In the genomic region with DNA sequence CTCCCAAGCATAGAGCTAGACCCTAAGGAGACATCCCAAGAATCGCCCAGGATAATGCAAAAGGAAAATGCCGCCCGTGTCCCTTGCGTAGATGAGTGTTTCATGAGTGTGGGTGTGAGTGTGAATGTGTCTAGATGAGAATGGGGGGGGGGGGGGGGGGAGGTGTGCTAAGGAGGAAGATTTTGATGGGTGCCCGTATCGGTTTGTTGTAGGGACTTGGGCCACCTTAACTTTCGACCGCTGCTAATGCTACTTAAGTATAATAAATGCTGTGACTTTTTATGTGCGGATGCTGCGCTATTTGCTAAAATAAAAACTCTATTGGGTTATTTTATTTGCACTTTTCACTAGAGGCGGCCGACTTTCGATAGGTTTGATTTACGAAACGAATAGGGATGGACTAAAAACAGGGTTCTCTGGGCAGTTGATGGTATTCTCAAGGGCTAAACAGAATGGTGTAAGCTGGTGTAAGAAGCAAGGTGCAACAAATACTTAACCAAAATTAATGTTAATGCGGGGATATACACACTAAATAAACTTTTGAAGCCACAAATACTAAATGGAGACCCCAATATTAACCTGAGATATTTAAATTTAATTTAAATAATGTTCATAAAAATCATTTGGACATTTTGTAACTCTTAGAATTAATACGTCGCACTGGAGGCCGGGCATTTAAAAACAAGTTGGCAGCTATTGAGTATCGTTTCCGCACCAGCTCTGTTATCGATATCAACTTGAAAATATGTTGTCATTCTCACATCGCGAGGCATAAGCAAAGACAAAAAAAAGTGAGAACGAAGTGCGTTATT, we compare ENCODE assay signal across 5 fruit fly cellular contexts.
TF ChIP-seq lines count a peak whose summit lies in the region.

A gene (minus strand): TSS at position 407 of the 812 bp plus-strand sequence.
A gene (plus strand): TSS at position 786 of the 812 bp plus-strand sequence.

TF ChIP-seq in whole organism, adult, 20 proteins besides CTCF, POLR2A, EP300 and RAD21 (continued from another document):
- TF ChIP-seq Crg-1 (GFP tag; optimal IDR thresholded peaks at IDR 0.05; lab: Kevin White, UChicago) (peak; percentile 94), CG1620 (GFP tag; optimal IDR thresholded peaks at IDR 0.05; lab: Kevin White, UChicago) (peak; percentile 96), kay (GFP tag; lab: Kevin White, UChicago; ENCODE audit: borderline replicate concordance) (peak; percentile 51), CG12768 (GFP tag; optimal IDR thresholded peaks at IDR 0.05; lab: Kevin White, UChicago) (peak; percentile 95), cic (GFP tag; optimal IDR thresholded peaks at IDR 0.05; lab: Kevin White, UChicago) (peak; percentile 29), Clk (GFP tag; optimal IDR thresholded peaks at IDR 0.05; lab: Kevin White, UChicago) (peak; percentile 88)

TF ChIP-seq in whole organism, embryonic, 481 proteins besides CTCF, POLR2A, EP300 and RAD21 (continued from another document and continues in another):
- TF ChIP-seq Max (GFP tag; optimal IDR thresholded peaks at IDR 0.05; lab: Kevin White, UChicago) (peak; percentile 91), Oaz (GFP tag; IDR thresholded peaks at IDR 0.05; lab: Robert Waterston, UW) (peak; percentile 84), CG4854 (GFP tag; optimal IDR thresholded peaks at IDR 0.05; lab: Kevin White, UChicago) (peak; percentile 77), Nf-YA (GFP tag; IDR thresholded peaks at IDR 0.05; lab: Robert Waterston, UW) (peak; percentile 57; the same call in 1 of the 2 replicates), CG2889 (GFP tag; IDR thresholded peaks at IDR 0.05; lab: Robert Waterston, UW) (peak; percentile 91), CG15696 (tag; optimal IDR thresholded peaks at IDR 0.05; lab: Kevin White, UChicago) (peak; percentile 94), Deaf1 (tag; optimal IDR thresholded peaks at IDR 0.05; lab: Kevin White, UChicago) (peak; percentile 58), kah (GFP tag; optimal IDR thresholded peaks at IDR 0.05; lab: Kevin White, UChicago) (peak; percentile 61), gsb-n (tag; optimal IDR thresholded peaks at IDR 0.05; lab: Kevin White, UChicago) (no peak), cwo (GFP tag; optimal IDR thresholded peaks at IDR 0.05; lab: Kevin White, UChicago) (peak; percentile 68), CG2199 (GFP tag; IDR thresholded peaks at IDR 0.05; lab: Robert Waterston, UW) (no peak), HLH4C (GFP tag; IDR thresholded peaks at IDR 0.05; lab: Robert Waterston, UW; ENCODE audit: partially characterized antibody) (peak; percentile 58), CG17186 (GFP tag; optimal IDR thresholded peaks at IDR 0.05; lab: Kevin White, UChicago) (peak; percentile 66), her (GFP tag; optimal IDR thresholded peaks at IDR 0.05; lab: Kevin White, UChicago) (peak; percentile 62), gt (GFP tag; IDR thresholded peaks at IDR 0.05; lab: Robert Waterston, UW) (peak; percentile 78), bcd (GFP tag; optimal IDR thresholded peaks at IDR 0.05; lab: Kevin White, UChicago) (peak; percentile 90), CG11695 (GFP tag; IDR thresholded peaks at IDR 0.05; lab: Robert Waterston, UW) (peak; percentile 85), hkb (optimal IDR thresholded peaks at IDR 0.05; lab: Kevin White, UChicago) (peak; percentile 76), hkb (GFP tag; IDR thresholded peaks at IDR 0.05; lab: Robert Waterston, UW) (peak; percentile 74), zen2 (GFP tag; IDR thresholded peaks at IDR 0.05; lab: Robert Waterston, UW; ENCODE audit: partially characterized antibody) (no peak; the same call in 2 of the 3 replicates), CG13287 (GFP tag; IDR thresholded peaks at IDR 0.05; lab: Robert Waterston, UW; ENCODE audit: partially characterized antibody) (peak; percentile 40; the same call in 1 of the 2 replicates), kni (GFP tag; optimal IDR thresholded peaks at IDR 0.05; lab: Kevin White, UChicago) (peak; percentile 10), CG14050 (GFP tag; IDR thresholded peaks at IDR 0.05; lab: Robert Waterston, UW) (peak; percentile 83), fru (optimal IDR thresholded peaks at IDR 0.05; lab: Kevin White, UChicago) (no peak), NC2β (GFP tag; optimal IDR thresholded peaks at IDR 0.05; lab: Kevin White, UChicago) (peak; percentile 80), z (GFP tag; IDR thresholded peaks at IDR 0.05; lab: Robert Waterston, UW) (no peak), run (tag; optimal IDR thresholded peaks at IDR 0.05; lab: Kevin White, UChicago) (peak; percentile 55), luna (GFP tag; optimal IDR thresholded peaks at IDR 0.05; lab: Kevin White, UChicago) (peak; percentile 74)

TF ChIP-seq in whole organism, prepupa, 60 proteins besides CTCF, POLR2A, EP300 and RAD21 (continued from another document and continues in another):
- peak; percentile 77 for TF ChIP-seq dsx (GFP tag; optimal IDR thresholded peaks at IDR 0.05; lab: Kevin White, UChicago; ENCODE audit: poor library complexity, severe bottlenecking)
- TF ChIP-seq Sox102F (GFP tag; optimal IDR thresholded peaks at IDR 0.05; lab: Kevin White, UChicago) = peak; percentile 85
- TF ChIP-seq CG3919 (GFP tag; optimal IDR thresholded peaks at IDR 0.05; lab: Kevin White, UChicago) = peak; percentile 92
- TF ChIP-seq CG4318 (GFP tag; optimal IDR thresholded peaks at IDR 0.05; lab: Kevin White, UChicago) = peak; percentile 93
- TF ChIP-seq Hr38 (GFP tag; optimal IDR thresholded peaks at IDR 0.05; lab: Kevin White, UChicago) = peak; percentile 55
- TF ChIP-seq Met (GFP tag; optimal IDR thresholded peaks at IDR 0.05; lab: Kevin White, UChicago) = peak; percentile 90
- TF ChIP-seq CG1621 (tag; optimal IDR thresholded peaks at IDR 0.05; lab: Kevin White, UChicago) = peak; percentile 78
- TF ChIP-seq CG11762 (GFP tag; optimal IDR thresholded peaks at IDR 0.05; lab: Kevin White, UChicago; ENCODE audit: insufficient read depth) = peak; percentile 76
- peak; percentile 75 to 94 for TF ChIP-seq salr (GFP tag; optimal IDR thresholded peaks at IDR 0.05; lab: Kevin White, UChicago)
- peak; percentile 92 for TF ChIP-seq CG8319 (GFP tag; optimal IDR thresholded peaks at IDR 0.05; lab: Kevin White, UChicago)
- TF ChIP-seq Hr39 (GFP tag; optimal IDR thresholded peaks at IDR 0.05; lab: Kevin White, UChicago) = peak; percentile 95
- TF ChIP-seq fkh (GFP tag; optimal IDR thresholded peaks at IDR 0.05; lab: Kevin White, UChicago) = peak; percentile 76
- TF ChIP-seq eg (GFP tag; IDR thresholded peaks at IDR 0.05; lab: Robert Waterston, UW) = peak; percentile 92
- peak; percentile 96 for TF ChIP-seq OdsH (GFP tag; optimal IDR thresholded peaks at IDR 0.05; lab: Kevin White, UChicago)
- TF ChIP-seq CG34406 (GFP tag; optimal IDR thresholded peaks at IDR 0.05; lab: Kevin White, UChicago) = peak; percentile 90
- peak; percentile 92 for TF ChIP-seq achi (GFP tag; optimal IDR thresholded peaks at IDR 0.05; lab: Kevin White, UChicago)
- peak; percentile 91 for TF ChIP-seq Smox (GFP tag; optimal IDR thresholded peaks at IDR 0.05; lab: Kevin White, UChicago)
- TF ChIP-seq Gug (GFP tag; IDR thresholded peaks at IDR 0.05; lab: Robert Waterston, UW) = peak; percentile 94
- TF ChIP-seq dac (GFP tag; optimal IDR thresholded peaks at IDR 0.05; lab: Kevin White, UChicago) = peak; percentile 88
- peak; percentile 76 for TF ChIP-seq Blimp-1 (GFP tag; optimal IDR thresholded peaks at IDR 0.05; lab: Kevin White, UChicago)
- TF ChIP-seq CG32006 (GFP tag; optimal IDR thresholded peaks at IDR 0.05; lab: Kevin White, UChicago) = peak; percentile 94
- peak; percentile 96 for TF ChIP-seq svp (GFP tag; lab: Kevin White, UChicago)
- TF ChIP-seq fd85E (GFP tag; optimal IDR thresholded peaks at IDR 0.05; lab: Kevin White, UChicago) = peak; percentile 81
- TF ChIP-seq CG15336 (GFP tag; IDR thresholded peaks at IDR 0.05; lab: Robert Waterston, UW) = peak; percentile 77
- TF ChIP-seq esn (GFP tag; optimal IDR thresholded peaks at IDR 0.05; lab: Kevin White, UChicago) = peak; percentile 92
- TF ChIP-seq CG6163 (GFP tag; IDR thresholded peaks at IDR 0.05; lab: Robert Waterston, UW) = peak; percentile 88
- peak; percentile 94 for TF ChIP-seq CG3032 (tag; optimal IDR thresholded peaks at IDR 0.05; lab: Kevin White, UChicago)
- TF ChIP-seq ss (GFP tag; optimal IDR thresholded peaks at IDR 0.05; lab: Kevin White, UChicago) = peak; percentile 27 to 80
- TF ChIP-seq Ets21C (GFP tag; optimal IDR thresholded peaks at IDR 0.05; lab: Kevin White, UChicago) = peak; percentile 94

TF ChIP-seq in whole organism, pupa, 21 proteins besides CTCF, POLR2A, EP300 and RAD21 (continued from another document):
- TF ChIP-seq fd96Ca (GFP tag; IDR thresholded peaks at IDR 0.05; lab: Robert Waterston, UW) (peak; percentile 93), EcR (GFP tag; optimal IDR thresholded peaks at IDR 0.05; lab: Kevin White, UChicago) (no peak), CG32121 (GFP tag; IDR thresholded peaks at IDR 0.05; lab: Robert Waterston, UW) (peak; percentile 88), Ets98B (GFP tag; IDR thresholded peaks at IDR 0.05; lab: Robert Waterston, UW) (peak; percentile 85)

TF ChIP-seq in whole organism, wandering third instar larva, 38 proteins besides CTCF, POLR2A, EP300 and RAD21 (continued from another document):
- peak; percentile 90 for TF ChIP-seq h (GFP tag; optimal IDR thresholded peaks at IDR 0.05; lab: Kevin White, UChicago)
- TF ChIP-seq Abd-B (GFP tag; optimal IDR thresholded peaks at IDR 0.05; lab: Kevin White, UChicago) = no peak
- peak; percentile 86 for TF ChIP-seq OdsH (GFP tag; optimal IDR thresholded peaks at IDR 0.05; lab: Kevin White, UChicago)
- no peak for TF ChIP-seq dl (GFP tag; optimal IDR thresholded peaks at IDR 0.05; lab: Kevin White, UChicago; ENCODE audit: insufficient read depth in 1 of 2, partially characterized antibody in 2 of 2)
- TF ChIP-seq rgr (GFP tag; optimal IDR thresholded peaks at IDR 0.05; lab: Kevin White, UChicago) = peak; percentile 91
- TF ChIP-seq Rel (GFP tag; optimal IDR thresholded peaks at IDR 0.05; lab: Kevin White, UChicago) = no peak
- peak; percentile 61 for TF ChIP-seq Rel (tag; optimal IDR thresholded peaks at IDR 0.05; lab: Kevin White, UChicago)
- no peak for TF ChIP-seq Dif (GFP tag; optimal IDR thresholded peaks at IDR 0.05; lab: Kevin White, UChicago; ENCODE audit: partially characterized antibody)
- TF ChIP-seq Hr78 (GFP tag; optimal IDR thresholded peaks at IDR 0.05; lab: Kevin White, UChicago) = no peak
- TF ChIP-seq sage (GFP tag; optimal IDR thresholded peaks at IDR 0.05; lab: Kevin White, UChicago) = peak; percentile 54
- TF ChIP-seq jim (GFP tag; optimal IDR thresholded peaks at IDR 0.05; lab: Kevin White, UChicago) = no peak
- TF ChIP-seq Sp1 (GFP tag; optimal IDR thresholded peaks at IDR 0.05; lab: Kevin White, UChicago) = peak; percentile 88
- no peak for TF ChIP-seq Mio (GFP tag; optimal IDR thresholded peaks at IDR 0.05; lab: Kevin White, UChicago)
- peak; percentile 31 for TF ChIP-seq Hr83 (GFP tag; optimal IDR thresholded peaks at IDR 0.05; lab: Kevin White, UChicago; ENCODE audit: poor library complexity, severe bottlenecking)
- TF ChIP-seq CG9705 (GFP tag; optimal IDR thresholded peaks at IDR 0.05; lab: Kevin White, UChicago) = peak; percentile 91
- TF ChIP-seq fru (GFP tag; optimal IDR thresholded peaks at IDR 0.05; lab: Kevin White, UChicago) = peak; percentile 89
- TF ChIP-seq pan (optimal IDR thresholded peaks at IDR 0.05; lab: Kevin White, UChicago) = no peak
- peak; percentile 9 for TF ChIP-seq Myc (optimal IDR thresholded peaks at IDR 0.05; lab: Kevin White, UChicago)
